Fruit fly (Drosophila melanogaster) Kc167 (cell line): Measurements from ENCODE around the gene CG31933.

ENCODE experiments used
- Myc ChIP-seq: fragments of >200 bp; optimal IDR thresholded peaks from 2 replicates; lab custom pipeline; 2017; ENCODE audit warnings: missing external identifiers
- Sin3A ChIP-seq: fragments of >200 bp; optimal IDR thresholded peaks from 2 replicates; lab custom pipeline; 2018; ENCODE audit warnings: missing external identifiers
- h ChIP-seq: fragments of >200 bp; optimal IDR thresholded peaks from 3 replicates; lab custom pipeline; 2018; ENCODE audit warnings: missing external identifiers
- insv ChIP-seq: fragments of >200 bp; optimal IDR thresholded peaks from 3 replicates; lab custom pipeline; 2018; ENCODE audit warnings: missing external identifiers
- psq ChIP-seq: fragments of >200 bp; optimal IDR thresholded peaks from 2 replicates; lab custom pipeline; 2017; ENCODE audit warnings: missing external identifiers
- ttk ChIP-seq: sonication (Bioruptor generic); optimal IDR thresholded peaks from 2 replicates; lab custom pipeline; 2017; ENCODE audit warnings: missing external identifiers

CG31933 gene

DNA sequence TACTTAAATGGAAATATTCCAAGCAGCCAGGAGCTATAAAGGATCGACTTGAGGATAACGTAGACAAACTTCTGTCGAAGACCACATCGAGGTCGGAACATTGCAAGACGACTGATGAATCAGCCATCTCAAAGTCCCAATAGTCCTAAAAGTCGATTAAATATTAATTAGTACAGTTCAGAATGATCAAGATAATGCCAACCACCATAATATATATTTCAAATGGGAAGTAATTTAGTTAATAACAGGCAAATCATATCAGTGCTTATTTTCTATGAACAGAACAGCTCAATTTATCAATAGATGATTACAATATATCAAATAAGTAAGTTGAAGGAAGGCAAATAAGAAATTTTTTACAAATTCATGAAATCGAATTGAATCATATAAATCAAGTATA, 32.9 kb downstream of the CG31933 start, which contains the start of gene Gr22d:
Gene Gr22d (minus strand): TSS at position 101 of the 400 bp plus-strand sequence.
- TF ChIP-seq insv (lab: Kevin White, UChicago) (no peak), ttk (lab: Kevin White, UChicago) (no peak), h (lab: Kevin White, UChicago) (no peak), psq (lab: Kevin White, UChicago) (no peak), Sin3A (lab: Kevin White, UChicago) (no peak), Myc (lab: Kevin White, UChicago) (no peak)

DNA sequence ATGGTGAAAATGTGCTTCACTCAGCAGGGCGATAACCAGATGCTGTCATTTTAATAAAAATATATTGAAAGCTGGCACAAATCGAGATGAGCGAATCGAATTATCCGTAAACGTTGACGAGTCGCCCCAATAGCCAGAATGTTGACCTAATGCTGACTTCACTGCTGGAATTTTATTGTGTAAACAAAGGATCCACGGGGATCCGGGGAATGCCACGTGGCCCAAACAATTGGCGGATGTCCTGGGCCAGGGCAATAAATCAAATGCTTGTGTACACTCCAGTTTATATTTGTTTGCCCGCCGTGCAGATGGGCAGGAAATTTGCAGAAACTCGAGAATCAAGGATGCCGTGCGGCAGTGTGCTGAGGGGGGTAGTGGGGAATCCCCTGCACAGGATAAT, 35.2 kb downstream of the CG31933 start:
- TF ChIP-seq insv (lab: Kevin White, UChicago) (no peak), h (lab: Kevin White, UChicago) (no peak), ttk (lab: Kevin White, UChicago) (no peak), Myc (lab: Kevin White, UChicago) (no peak), psq (lab: Kevin White, UChicago) (no peak), Sin3A (lab: Kevin White, UChicago) (no peak)

DNA sequence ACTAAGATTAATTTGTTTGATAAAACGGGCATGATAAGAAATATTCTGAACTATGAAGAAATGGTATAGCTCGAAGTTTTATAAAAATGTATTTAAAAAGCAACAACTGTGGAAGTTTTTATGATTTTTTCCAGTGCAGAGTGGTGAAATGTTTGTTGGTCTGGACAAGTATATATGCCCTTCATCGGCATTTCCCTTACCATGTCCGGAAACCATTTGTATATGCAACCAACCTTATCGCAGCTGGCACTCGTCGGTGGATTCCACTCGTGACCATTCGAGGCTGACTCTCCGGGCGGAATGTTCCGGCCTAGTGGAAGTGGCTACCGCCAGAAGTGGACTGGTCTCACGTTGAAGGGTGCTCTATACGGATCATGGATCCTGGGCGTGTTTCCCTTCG, 39.4 kb downstream of the CG31933 start, which contains the start of gene Gr22e:
Gene Gr22e (plus strand): TSS at position 301 of the 400 bp plus-strand sequence.
- no peak for TF ChIP-seq insv (lab: Kevin White, UChicago)
